Worm (Caenorhabditis elegans) whole organism, L2 larva: ENCODE results near the gene F35H8.12.

Source experiments
- C34F6.9 ChIP-seq: fragments of 150-350 bp; optimal IDR thresholded peaks from 2 replicates; lab custom pipeline; 2014; ENCODE audit warnings: missing biosample characterization, missing genetic modification characterization
- F13H6.1 ChIP-seq: sonication (generic microtip); optimal IDR thresholded peaks from 2 replicates; lab custom pipeline; 2016; ENCODE audit warnings: missing genetic modification characterization, missing compliant biosample characterization
- R02D3.7 ChIP-seq: fragments of 150-350 bp; optimal IDR thresholded peaks from 2 replicates; lab custom pipeline; 2014; ENCODE audit warnings: missing biosample characterization, missing genetic modification characterization
- Y55F3AM.14 ChIP-seq: fragments of 200-800 bp; sonication (Bioruptor generic); optimal IDR thresholded peaks from 2 replicates; lab custom pipeline; 2018; ENCODE audit warnings: mild to moderate bottlenecking, missing genetic modification characterization, missing compliant biosample characterization
- ZK546.5 ChIP-seq: sonication (generic microtip); optimal IDR thresholded peaks from 2 replicates; lab custom pipeline; 2017; ENCODE audit warnings: missing biosample characterization, missing genetic modification characterization
- alr-1 ChIP-seq: fragments of 150-350 bp; optimal IDR thresholded peaks from 2 replicates; lab custom pipeline; 2014; ENCODE audit warnings: missing biosample characterization, missing genetic modification characterization
- aly-2 ChIP-seq: fragments of 150-350 bp; optimal IDR thresholded peaks from 2 replicates; lab custom pipeline; 2014; ENCODE audit warnings: missing biosample characterization, missing genetic modification characterization
- ama-1 ChIP-seq: fragments of 150-350 bp; optimal IDR thresholded peaks from 2 replicates; lab custom pipeline; 2018; ENCODE audit warnings: inconsistent platforms
- blmp-1 ChIP-seq: sonication (generic microtip); optimal IDR thresholded peaks from 2 replicates; lab custom pipeline; 2017; ENCODE audit warnings: missing genetic modification characterization, mild to moderate bottlenecking, missing compliant biosample characterization, antibody characterized with exemption, moderate library complexity; ENCODE audit not compliant: insufficient read depth
- ceh-16 ChIP-seq: fragments of 150-350 bp; optimal IDR thresholded peaks from 2 replicates; lab custom pipeline; 2014; ENCODE audit warnings: missing biosample characterization, missing genetic modification characterization
- ceh-82 ChIP-seq: fragments of 150-350 bp; optimal IDR thresholded peaks from 2 replicates; lab custom pipeline; 2014; ENCODE audit warnings: missing biosample characterization, missing genetic modification characterization
- crh-2 ChIP-seq: sonication (generic microtip); optimal IDR thresholded peaks from 2 replicates; lab custom pipeline; 2017; ENCODE audit warnings: missing biosample characterization, missing genetic modification characterization
- dmd-4 ChIP-seq: sonication (generic microtip); optimal IDR thresholded peaks from 2 replicates; lab custom pipeline; 2017; ENCODE audit warnings: missing biosample characterization, missing genetic modification characterization
- egl-27 ChIP-seq: sonication (generic microtip); optimal IDR thresholded peaks from 3 replicates; lab custom pipeline; 2017; ENCODE audit warnings: missing biosample characterization, missing genetic modification reagents, missing genetic modification characterization
- elt-1 ChIP-seq: fragments of 150-350 bp; optimal IDR thresholded peaks from 2 replicates; lab custom pipeline; 2014; ENCODE audit warnings: missing biosample characterization, missing genetic modification characterization
- elt-3 ChIP-seq: sonication (generic microtip); optimal IDR thresholded peaks from 2 replicates; lab custom pipeline; 2017; ENCODE audit warnings: missing biosample characterization, missing genetic modification characterization
- fos-1 ChIP-seq: fragments of 150-350 bp; optimal IDR thresholded peaks from 2 replicates; lab custom pipeline; 2014; ENCODE audit warnings: missing biosample characterization, missing genetic modification characterization
- gmeb-1 ChIP-seq: fragments of 150-350 bp; optimal IDR thresholded peaks from 2 replicates; lab custom pipeline; 2014; ENCODE audit warnings: missing biosample characterization, missing genetic modification characterization
- lin-11 ChIP-seq: fragments of 150-350 bp; sonication (generic microtip); optimal IDR thresholded peaks from 2 replicates; lab custom pipeline; 2014; ENCODE audit warnings: missing biosample characterization, missing genetic modification characterization, inconsistent platforms, mixed read lengths
- lin-13 ChIP-seq: fragments of 150-350 bp; optimal IDR thresholded peaks from 2 replicates; lab custom pipeline; 2014; ENCODE audit warnings: missing biosample characterization, missing genetic modification reagents, missing genetic modification characterization
- lin-39 ChIP-seq: fragments of 150-350 bp; optimal IDR thresholded peaks from 2 replicates; lab custom pipeline; 2014; ENCODE audit warnings: missing biosample characterization, missing genetic modification reagents, missing genetic modification characterization
- lsy-2 ChIP-seq, 2 experiments: fragments of 150-350 bp in 1 of 2; sonication (generic microtip) in 1 of 2; optimal IDR thresholded peaks; 2 replicates each; lab custom pipeline; 2014 to 2017; ENCODE audit warnings: missing biosample characterization in 2 of 2, missing genetic modification characterization in 2 of 2
- mab-5 ChIP-seq: fragments of 150-350 bp; optimal IDR thresholded peaks from 2 replicates; lab custom pipeline; 2014; ENCODE audit warnings: missing biosample characterization, missing genetic modification characterization
- mbf-1 ChIP-seq: sonication (generic microtip); optimal IDR thresholded peaks from 2 replicates; lab custom pipeline; 2017; ENCODE audit warnings: missing biosample characterization, missing genetic modification characterization
- mdl-1 ChIP-seq, 2 experiments: fragments of 150-350 bp in 1 of 2; sonication (generic microtip) in 1 of 2; optimal IDR thresholded peaks; 2 replicates each; lab custom pipeline; 2017; ENCODE audit warnings: missing biosample characterization in 2 of 2, missing genetic modification characterization in 2 of 2
- nhr-11 ChIP-seq: fragments of 150-350 bp; optimal IDR thresholded peaks from 2 replicates; lab custom pipeline; 2014; ENCODE audit warnings: missing biosample characterization, missing genetic modification characterization
- nhr-12 ChIP-seq: fragments of 150-350 bp; optimal IDR thresholded peaks from 2 replicates; lab custom pipeline; 2014; ENCODE audit warnings: missing biosample characterization, missing genetic modification characterization
- nhr-129 ChIP-seq: fragments of 150-350 bp; optimal IDR thresholded peaks from 2 replicates; lab custom pipeline; 2014; ENCODE audit warnings: missing biosample characterization, missing genetic modification characterization
- nhr-21 ChIP-seq: fragments of 150-350 bp; optimal IDR thresholded peaks from 2 replicates; lab custom pipeline; 2014; ENCODE audit warnings: missing biosample characterization, missing genetic modification characterization
- nhr-23 ChIP-seq: fragments of 150-350 bp; optimal IDR thresholded peaks from 2 replicates; lab custom pipeline; 2014; ENCODE audit warnings: missing biosample characterization, missing genetic modification reagents, missing genetic modification characterization
- nhr-237 ChIP-seq: fragments of 150-350 bp; optimal IDR thresholded peaks from 2 replicates; lab custom pipeline; 2014; ENCODE audit warnings: missing biosample characterization, missing genetic modification characterization
- nhr-25 ChIP-seq: fragments of 150-350 bp; sonication (generic microtip); optimal IDR thresholded peaks from 3 replicates; lab custom pipeline; 2014; ENCODE audit warnings: missing biosample characterization, missing genetic modification characterization
- nhr-6 ChIP-seq: fragments of 150-350 bp; optimal IDR thresholded peaks from 2 replicates; lab custom pipeline; 2014; ENCODE audit warnings: missing biosample characterization, missing genetic modification characterization
- nhr-77 ChIP-seq: fragments of 150-350 bp; optimal IDR thresholded peaks from 2 replicates; lab custom pipeline; 2014; ENCODE audit warnings: missing biosample characterization, missing genetic modification characterization
- peb-1 ChIP-seq: fragments of 150-350 bp; optimal IDR thresholded peaks from 2 replicates; lab custom pipeline; 2014; ENCODE audit warnings: missing biosample characterization, missing genetic modification characterization
- sem-4 ChIP-seq: fragments of 150-350 bp; optimal IDR thresholded peaks from 2 replicates; lab custom pipeline; 2014; ENCODE audit warnings: missing biosample characterization, missing genetic modification reagents, missing genetic modification characterization
- sma-3 ChIP-seq: sonication (generic microtip); optimal IDR thresholded peaks from 2 replicates; lab custom pipeline; 2016; ENCODE audit warnings: missing genetic modification reagents, missing genetic modification characterization, missing compliant biosample characterization
- sma-9 ChIP-seq, 2 experiments: fragments of 150-350 bp in 1 of 2; sonication (generic microtip) in 1 of 2; optimal IDR thresholded peaks; 2 replicates each; lab custom pipeline; 2014 to 2016; ENCODE audit warnings: missing genetic modification characterization in 2 of 2, mild to moderate bottlenecking in 1 of 2, missing biosample characterization in 1 of 2, missing compliant biosample characterization in 1 of 2, missing genetic modification reagents in 1 of 2, moderate library complexity in 1 of 2
- unc-39 ChIP-seq: fragments of 150-350 bp; optimal IDR thresholded peaks from 2 replicates; lab custom pipeline; 2014; ENCODE audit warnings: missing biosample characterization, missing genetic modification characterization
- unc-55 ChIP-seq: fragments of 150-350 bp; sonication (generic microtip); optimal IDR thresholded peaks from 3 replicates; lab custom pipeline; 2014; ENCODE audit warnings: missing biosample characterization, missing genetic modification reagents, missing genetic modification characterization
- unc-62 ChIP-seq: fragments of 150-350 bp; optimal IDR thresholded peaks from 2 replicates; lab custom pipeline; 2014; ENCODE audit warnings: missing biosample characterization, missing genetic modification reagents, missing genetic modification characterization
- zag-1 ChIP-seq: fragments of 150-350 bp; optimal IDR thresholded peaks from 2 replicates; lab custom pipeline; 2014; ENCODE audit warnings: missing biosample characterization, missing genetic modification characterization
- ztf-1 ChIP-seq: fragments of 200-800 bp; sonication (Bioruptor generic); conservative IDR thresholded peaks from 2 replicates; pipeline ENCODE4 v1.3.6; 2022; ENCODE audit warnings: missing genetic modification characterization, missing compliant biosample characterization
- ztf-11 ChIP-seq: sonication (generic microtip); optimal IDR thresholded peaks from 2 replicates; lab custom pipeline; 2017; ENCODE audit warnings: missing biosample characterization, missing genetic modification characterization
- ztf-4 ChIP-seq: fragments of 150-350 bp; optimal IDR thresholded peaks from 2 replicates; lab custom pipeline; 2014; ENCODE audit warnings: missing biosample characterization, missing genetic modification characterization

F35H8.12 gene

DNA sequence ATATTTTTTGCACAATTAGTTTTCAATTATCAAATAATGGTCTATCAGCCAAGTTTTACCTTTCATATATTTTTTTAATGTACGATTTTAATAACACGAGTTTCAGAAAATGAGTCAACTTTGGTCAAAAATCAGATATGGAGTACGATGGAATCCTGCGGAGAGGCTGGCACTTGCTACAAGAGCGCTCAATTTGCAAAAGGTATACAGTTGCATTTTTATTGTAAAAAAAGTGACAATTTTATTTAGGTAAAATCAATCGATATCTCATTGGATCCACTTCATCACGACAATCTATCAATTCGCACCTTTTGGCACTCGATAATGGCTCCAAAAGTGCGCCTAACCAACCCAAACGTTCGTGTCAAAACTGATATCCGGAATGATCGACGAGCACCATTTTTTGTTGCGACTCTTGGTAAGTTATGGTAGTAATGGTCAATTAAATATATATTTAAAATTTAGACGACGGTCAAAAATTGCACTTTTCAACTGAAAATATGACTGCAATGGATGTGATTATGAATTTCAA, 45.9 kb downstream of the F35H8.12 start, which contains the start of gene mrpl-53:
Gene mrpl-53, plus strand, starts transcription at position 107 of the 532 bp plus-strand sequence.
- TF ChIP-seq sma-3 (GFP tag; lab: Kevin White, UChicago) (peak; percentile 30), aly-2 (tag; lab: Kevin White, UChicago) (no peak), sem-4 (tag; lab: Kevin White, UChicago) (no peak), nhr-25 (tag; lab: Kevin White, UChicago) (peak; percentile 30), ama-1 (lab: Kevin White, UChicago) (peak; percentile 5), sma-9 (GFP tag; optimal IDR thresholded peaks at IDR 0.05; lab: Kevin White, UChicago) (peak; percentile 5), sma-9 (tag; optimal IDR thresholded peaks at IDR 0.05; lab: Kevin White, UChicago) (no peak), Y55F3AM.14 (GFP tag; lab: Kevin White, UChicago) (peak; percentile 37)

DNA sequence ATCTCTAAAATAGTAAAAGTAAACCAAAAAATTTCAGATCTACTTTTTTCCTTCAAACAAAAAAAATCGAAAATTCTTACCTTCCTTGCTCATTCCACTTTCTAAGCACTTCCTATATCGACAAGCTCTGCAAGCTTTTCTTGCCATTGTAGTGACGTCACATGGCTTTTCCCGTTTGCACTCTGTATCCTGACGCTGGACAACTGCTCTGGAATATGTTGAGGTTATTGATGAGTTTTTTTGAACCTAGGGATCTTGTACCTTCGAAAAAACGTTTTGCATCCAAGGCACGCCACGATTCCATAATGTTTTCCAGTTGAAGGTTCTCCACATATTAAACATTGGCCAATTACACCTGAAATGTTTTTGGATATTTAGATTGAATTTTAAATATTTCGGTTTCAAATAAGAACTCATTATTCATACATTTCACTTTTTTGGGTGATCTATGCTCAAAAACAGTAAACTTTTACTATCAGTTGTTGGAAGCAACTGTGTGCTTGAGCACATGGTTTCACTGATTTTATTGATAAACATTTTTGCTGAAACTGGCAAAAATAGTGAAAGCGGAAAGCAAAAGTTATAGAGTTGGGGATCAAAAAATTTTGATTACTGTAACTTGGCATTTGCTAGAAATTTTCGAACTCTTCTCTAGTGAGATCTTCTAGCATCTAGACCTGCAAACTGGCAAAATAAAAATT, 48.5 kb downstream of the F35H8.12 start:
- TF ChIP-seq F13H6.1 (tag; lab: Kevin White, UChicago), result peak; percentile 41
- TF ChIP-seq lsy-2 (tag; optimal IDR thresholded peaks at IDR 0.05; lab: Kevin White, UChicago), result peak in 1 of 2 experiments; percentile 39
- TF ChIP-seq zag-1 (tag; lab: Kevin White, UChicago), result no peak
- TF ChIP-seq fos-1 (tag; lab: Kevin White, UChicago), result no peak
- no peak for TF ChIP-seq elt-1 (tag; lab: Kevin White, UChicago)
- peak; percentile 20 for TF ChIP-seq sma-9 (GFP tag; optimal IDR thresholded peaks at IDR 0.05; lab: Kevin White, UChicago)
- no peak for TF ChIP-seq sma-9 (tag; optimal IDR thresholded peaks at IDR 0.05; lab: Kevin White, UChicago)
- no peak for TF ChIP-seq nhr-21 (tag; lab: Kevin White, UChicago)
- TF ChIP-seq nhr-129 (tag; lab: Kevin White, UChicago), result peak; percentile 33
- TF ChIP-seq, all 48 proteins: peak for 4

DNA sequence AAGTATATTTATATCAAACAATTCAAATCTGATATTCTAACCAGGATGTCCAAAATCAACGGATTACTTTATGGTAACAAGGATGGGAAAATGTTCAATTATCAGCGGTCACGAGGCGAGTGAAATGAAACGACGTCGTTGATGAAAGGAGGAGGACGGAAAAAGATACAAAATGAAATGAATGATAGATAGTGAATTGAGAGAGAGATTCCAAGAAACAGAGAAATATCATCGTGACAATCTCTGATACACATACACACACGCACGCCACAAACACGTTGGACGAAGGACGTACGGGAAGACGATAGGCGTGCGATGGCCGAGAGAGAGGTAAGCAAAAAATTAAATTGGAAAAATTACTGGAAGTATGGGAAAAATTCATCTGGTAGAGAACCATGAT, 49.4 kb downstream of the F35H8.12 start:
- TF ChIP-seq ztf-1 (no peak), nhr-77 (tag; lab: Kevin White, UChicago) (no peak), ceh-82 (no peak), ama-1 (lab: Kevin White, UChicago) (peak; percentile 41), ztf-11 (tag; lab: Kevin White, UChicago) (no peak), nhr-25 (tag; lab: Kevin White, UChicago) (peak; percentile 96), lin-39 (tag; lab: Kevin White, UChicago) (no peak), nhr-12 (tag; lab: Kevin White, UChicago) (no peak), mab-5 (peak; percentile 31), nhr-21 (tag; lab: Kevin White, UChicago) (peak; percentile 95), unc-39 (tag; lab: Kevin White, UChicago) (no peak), ceh-16 (peak; percentile 36), nhr-6 (tag; lab: Kevin White, UChicago) (peak; percentile 58), nhr-237 (tag; lab: Kevin White, UChicago) (no peak), lsy-2 (tag; optimal IDR thresholded peaks at IDR 0.05; lab: Kevin White, UChicago) (peak in 1 of 2 experiments; percentile 72), elt-1 (tag; lab: Kevin White, UChicago) (no peak), aly-2 (tag; lab: Kevin White, UChicago) (no peak), mbf-1 (tag; lab: Kevin White, UChicago) (no peak), lin-11 (no peak), Y55F3AM.14 (GFP tag; lab: Kevin White, UChicago) (peak; percentile 1), alr-1 (tag; lab: Kevin White, UChicago) (no peak), R02D3.7 (tag; lab: Kevin White, UChicago) (no peak), nhr-129 (tag; lab: Kevin White, UChicago) (peak; percentile 87), sma-9 (GFP tag; optimal IDR thresholded peaks at IDR 0.05; lab: Kevin White, UChicago) (peak; percentile 95), sma-9 (tag; optimal IDR thresholded peaks at IDR 0.05; lab: Kevin White, UChicago) (no peak), lin-13 (GFP tag; lab: Kevin White, UChicago) (peak; percentile 21), unc-62 (GFP tag; lab: Kevin White, UChicago) (no peak), unc-55 (GFP tag; lab: Kevin White, UChicago) (no peak), elt-3 (no peak), blmp-1 (tag; lab: Kevin White, UChicago) (peak; percentile 86), C34F6.9 (tag; lab: Kevin White, UChicago) (peak; percentile 55), egl-27 (tag; lab: Kevin White, UChicago) (peak; percentile 57), peb-1 (tag; lab: Kevin White, UChicago) (no peak), F13H6.1 (tag; lab: Kevin White, UChicago) (peak; percentile 68), sem-4 (tag; lab: Kevin White, UChicago) (peak; percentile 85), gmeb-1 (peak; percentile 63), crh-2 (tag; lab: Kevin White, UChicago) (peak; percentile 63), nhr-11 (tag; lab: Kevin White, UChicago) (no peak), dmd-4 (no peak), mdl-1 (tag; optimal IDR thresholded peaks at IDR 0.05; lab: Kevin White, UChicago) (peak; percentile 75 to 91), fos-1 (tag; lab: Kevin White, UChicago) (peak; percentile 74), nhr-23 (tag; lab: Kevin White, UChicago) (no peak), ztf-4 (peak; percentile 67), ZK546.5 (tag; lab: Kevin White, UChicago) (no peak)
